Worm (Caenorhabditis elegans) whole organism, early embryonic: ENCODE data around the gene Y57E12AR.1.

Source experiments
- B0310.2 ChIP-seq: sonication (generic microtip); optimal IDR thresholded peaks from 2 replicates; lab custom pipeline; 2016; ENCODE audit warnings: mild to moderate bottlenecking, missing genetic modification characterization, missing compliant biosample characterization
- F13C5.2 ChIP-seq: sonication (generic microtip); optimal IDR thresholded peaks from 2 replicates; lab custom pipeline; 2017; ENCODE audit warnings: mild to moderate bottlenecking, missing genetic modification characterization, inconsistent platforms, missing compliant biosample characterization
- aly-1 ChIP-seq: sonication (generic microtip); optimal IDR thresholded peaks from 2 replicates; lab custom pipeline; 2016; ENCODE audit warnings: missing genetic modification characterization, missing compliant biosample characterization
- ama-1 ChIP-seq: fragments of 150-350 bp; optimal IDR thresholded peaks from 2 replicates; lab custom pipeline; 2014
- ceh-13 ChIP-seq: fragments of 200-800 bp; sonication (Bioruptor generic); optimal IDR thresholded peaks from 2 replicates; lab custom pipeline; 2018; ENCODE audit warnings: mild to moderate bottlenecking, missing genetic modification characterization, missing compliant biosample characterization
- ceh-36 ChIP-seq: sonication (generic microtip); optimal IDR thresholded peaks from 2 replicates; lab custom pipeline; 2016; ENCODE audit warnings: missing genetic modification characterization, inconsistent platforms, missing compliant biosample characterization
- ets-7 ChIP-seq: sonication (generic microtip); optimal IDR thresholded peaks from 2 replicates; lab custom pipeline; 2016; ENCODE audit warnings: missing genotype, missing genetic modification characterization, missing compliant biosample characterization
- flt-1 ChIP-seq: fragments of 200-800 bp; sonication (Bioruptor generic); IDR thresholded peaks from 2 replicates; pipeline ENCODE4 v1.3.6; 2022; ENCODE audit warnings: missing genetic modification characterization, missing compliant biosample characterization
- hmbx-1 ChIP-seq: sonication (generic microtip); optimal IDR thresholded peaks from 2 replicates; lab custom pipeline; 2016; ENCODE audit warnings: mild to moderate bottlenecking, missing genetic modification characterization, missing compliant biosample characterization
- hmg-4 ChIP-seq: fragments of 200-800 bp; sonication (Bioruptor generic); optimal IDR thresholded peaks from 2 replicates; lab custom pipeline; 2018; ENCODE audit warnings: mild to moderate bottlenecking, missing genetic modification characterization, missing compliant biosample characterization
- hnd-1 ChIP-seq: sonication (generic microtip); optimal IDR thresholded peaks from 2 replicates; lab custom pipeline; 2016; ENCODE audit warnings: missing genetic modification characterization, missing compliant biosample characterization
- pes-1 ChIP-seq: fragments of 200-800 bp; sonication (Bioruptor generic); IDR thresholded peaks from 2 replicates; pipeline ENCODE4 v1.3.6; 2022; ENCODE audit warnings: missing genetic modification reagents, missing genetic modification characterization, missing compliant biosample characterization
- scrt-1 ChIP-seq: fragments of 200-800 bp; sonication (Bioruptor generic); IDR thresholded peaks from 2 replicates; pipeline ENCODE4 v1.3.6; 2022; ENCODE audit warnings: missing genetic modification characterization, missing compliant biosample characterization
- sea-1 ChIP-seq: fragments of 200-800 bp; sonication (Bioruptor generic); conservative IDR thresholded peaks from 2 replicates; pipeline ENCODE4 v1.3.6; 2022; ENCODE audit warnings: missing genetic modification characterization, missing compliant biosample characterization
- tbx-11 ChIP-seq: fragments of 200-800 bp; sonication (Bioruptor generic); IDR thresholded peaks from 2 replicates; pipeline ENCODE4 v1.3.6; 2022; ENCODE audit warnings: missing genetic modification characterization, missing compliant biosample characterization
- tbx-37 ChIP-seq: fragments of 200-800 bp; sonication (Bioruptor generic); conservative IDR thresholded peaks from 2 replicates; pipeline ENCODE4 v1.3.6; 2022; ENCODE audit warnings: missing genetic modification reagents, missing genetic modification characterization, missing compliant biosample characterization
- tra-4 ChIP-seq: sonication (generic microtip); optimal IDR thresholded peaks from 2 replicates; lab custom pipeline; 2017; ENCODE audit warnings: missing genetic modification characterization, missing compliant biosample characterization

Y57E12AR.1 gene

DNA sequence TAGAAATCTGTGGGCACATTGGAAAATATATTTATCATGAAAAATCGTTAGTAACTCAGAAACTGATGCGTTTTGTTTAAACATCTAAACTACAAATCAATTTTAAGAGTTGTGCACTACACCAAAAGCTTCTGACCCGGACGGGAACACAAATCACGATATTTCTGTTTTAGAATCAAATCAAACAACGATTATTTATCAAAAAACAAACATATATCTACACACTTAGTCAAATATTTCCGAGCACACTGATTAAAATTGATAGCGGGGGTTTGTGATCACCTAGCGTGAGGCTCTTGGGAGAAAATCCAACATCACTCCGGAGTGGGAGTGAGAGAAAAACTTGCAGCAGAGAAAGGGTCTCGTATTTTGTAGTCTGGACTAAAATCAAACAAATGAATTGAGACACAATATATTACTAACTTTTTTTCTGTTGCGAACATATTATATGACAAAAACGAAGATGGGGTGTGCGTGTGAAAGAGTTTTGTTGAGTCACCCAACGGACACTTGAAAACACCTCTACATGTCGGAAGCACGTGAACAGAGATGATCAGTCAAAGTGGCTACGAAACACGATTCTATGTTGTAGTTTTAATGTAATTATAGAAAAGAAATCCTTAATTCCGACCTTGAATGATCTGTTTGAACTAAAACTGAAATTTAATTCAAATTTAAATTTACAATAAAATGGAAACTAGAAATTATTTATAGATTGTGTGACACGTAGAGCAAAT is 30.3 kb upstream of the Y57E12AR.1 start:
- TF ChIP-seq ceh-13 (GFP tag; lab: Kevin White, UChicago) (no peak), scrt-1 (no peak), sea-1 (GFP tag; lab: Robert Waterston, UW) (no peak), ceh-36 (no peak), hnd-1 (no peak)

DNA sequence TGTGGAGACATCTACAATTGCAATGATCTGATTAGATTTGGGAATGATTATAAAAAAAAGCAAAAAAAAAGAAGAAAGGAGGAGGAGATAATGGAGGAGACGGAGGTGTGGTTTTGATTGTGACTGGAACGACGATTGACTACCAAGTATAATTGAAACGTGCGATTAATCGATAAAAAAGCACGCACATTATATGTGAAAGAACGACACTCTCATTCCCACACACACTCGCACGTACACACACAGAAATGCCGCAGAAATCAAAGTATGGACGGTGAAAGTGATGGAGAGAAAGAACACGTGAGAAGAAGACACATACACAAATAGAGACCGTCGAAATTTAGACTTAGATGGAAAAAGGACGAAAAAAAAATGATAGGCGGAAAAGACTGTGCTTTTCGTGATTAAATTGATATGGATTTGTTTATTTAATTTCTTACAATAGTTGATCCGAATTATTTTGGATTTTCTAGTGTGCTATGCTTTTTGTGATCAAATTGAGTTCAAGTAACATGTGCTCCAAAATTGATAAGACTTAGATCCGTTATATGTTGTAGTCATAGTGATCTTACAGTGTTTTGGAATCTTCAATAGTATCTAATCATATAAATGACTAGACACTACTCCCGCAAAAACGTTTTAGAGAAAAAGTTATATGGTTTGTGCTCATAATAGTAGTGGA is 28.7 kb upstream of the Y57E12AR.1 start, which contains the start of gene nhr-135:
Gene nhr-135, minus strand, starts transcription at position 51 of the 682 bp plus-strand sequence.
- TF ChIP-seq F13C5.2 (tag; lab: Kevin White, UChicago) (no peak), tra-4 (no peak), ets-7 (tag; lab: Kevin White, UChicago) (no peak), sea-1 (GFP tag; lab: Robert Waterston, UW) (no peak), aly-1 (tag; lab: Kevin White, UChicago) (no peak), flt-1 (GFP tag; lab: Robert Waterston, UW) (no peak), hmg-4 (GFP tag; lab: Kevin White, UChicago) (no peak), tbx-11 (no peak), tbx-37 (GFP tag; lab: Robert Waterston, UW) (no peak), B0310.2 (tag; lab: Kevin White, UChicago) (no peak), hnd-1 (no peak), ama-1 (no peak), hmbx-1 (no peak), pes-1 (no peak), ceh-36 (no peak), ceh-13 (GFP tag; lab: Kevin White, UChicago) (no peak)

DNA sequence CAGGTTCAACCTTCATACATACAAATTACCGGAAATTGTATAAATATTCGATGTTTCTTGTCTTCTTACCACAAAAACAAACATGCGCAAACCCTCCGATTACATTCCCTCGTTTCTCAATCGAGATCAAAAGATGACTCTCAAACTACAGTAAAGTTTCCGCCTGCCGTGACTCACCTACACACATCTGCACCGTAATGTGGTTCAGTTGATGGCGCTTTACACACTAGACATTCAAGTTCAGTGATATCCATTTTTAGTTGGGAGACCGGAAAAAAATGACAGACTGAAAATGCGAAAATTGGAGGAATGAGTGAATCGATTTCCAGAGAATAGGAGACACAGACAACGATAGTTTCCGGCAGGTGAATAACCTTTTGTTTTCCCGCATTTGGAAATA is 26.2 kb upstream of the Y57E12AR.1 start, which contains the start of gene nhr-286:
Gene nhr-286, minus strand, starts transcription at position 324 of the 400 bp plus-strand sequence.
- no peak for TF ChIP-seq aly-1 (tag; lab: Kevin White, UChicago)
- TF ChIP-seq ama-1: no peak
- no peak for TF ChIP-seq hmg-4 (GFP tag; lab: Kevin White, UChicago)
- TF ChIP-seq tra-4: no peak
- TF ChIP-seq hnd-1: no peak
- TF ChIP-seq pes-1: no peak
- no peak for TF ChIP-seq F13C5.2 (tag; lab: Kevin White, UChicago)
- TF ChIP-seq B0310.2 (tag; lab: Kevin White, UChicago): no peak
- TF ChIP-seq ceh-36: no peak
- no peak for TF ChIP-seq ceh-13 (GFP tag; lab: Kevin White, UChicago)
- TF ChIP-seq flt-1 (GFP tag; lab: Robert Waterston, UW): no peak
- TF ChIP-seq tbx-37 (GFP tag; lab: Robert Waterston, UW): no peak
- no peak for TF ChIP-seq sea-1 (GFP tag; lab: Robert Waterston, UW)

- TF ChIP-seq sea-1 (GFP tag; lab: Robert Waterston, UW) (no peak), hmbx-1 (no peak), aly-1 (tag; lab: Kevin White, UChicago) (no peak), B0310.2 (tag; lab: Kevin White, UChicago) (no peak), F13C5.2 (tag; lab: Kevin White, UChicago) (no peak)
These were observed 24.1 kb upstream of the Y57E12AR.1 start for ce11 chrV:7089217-7089616.

DNA sequence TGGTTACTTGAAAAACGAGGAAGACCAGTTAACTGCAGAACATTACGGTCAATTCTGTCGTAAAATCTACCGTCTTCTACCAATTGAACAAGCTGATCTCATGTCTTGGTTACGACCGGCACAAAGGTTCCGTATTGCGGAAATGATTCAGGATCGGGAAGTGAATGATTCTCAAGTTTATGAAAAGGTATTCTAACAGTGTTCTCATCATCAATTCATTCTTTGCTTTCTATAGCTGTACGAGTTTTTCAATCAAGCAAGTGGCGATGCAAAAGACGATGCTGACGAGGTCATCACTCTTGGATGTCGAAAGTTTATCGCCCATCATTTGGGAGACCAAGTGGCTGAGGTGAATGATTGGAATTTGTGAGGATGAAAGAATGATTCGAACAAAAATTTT is 22.2 kb upstream of the Y57E12AR.1 start:
- TF ChIP-seq ceh-36 (no peak), B0310.2 (tag; lab: Kevin White, UChicago) (no peak), hnd-1 (no peak), tbx-11 (no peak), hmg-4 (GFP tag; lab: Kevin White, UChicago) (no peak)

DNA sequence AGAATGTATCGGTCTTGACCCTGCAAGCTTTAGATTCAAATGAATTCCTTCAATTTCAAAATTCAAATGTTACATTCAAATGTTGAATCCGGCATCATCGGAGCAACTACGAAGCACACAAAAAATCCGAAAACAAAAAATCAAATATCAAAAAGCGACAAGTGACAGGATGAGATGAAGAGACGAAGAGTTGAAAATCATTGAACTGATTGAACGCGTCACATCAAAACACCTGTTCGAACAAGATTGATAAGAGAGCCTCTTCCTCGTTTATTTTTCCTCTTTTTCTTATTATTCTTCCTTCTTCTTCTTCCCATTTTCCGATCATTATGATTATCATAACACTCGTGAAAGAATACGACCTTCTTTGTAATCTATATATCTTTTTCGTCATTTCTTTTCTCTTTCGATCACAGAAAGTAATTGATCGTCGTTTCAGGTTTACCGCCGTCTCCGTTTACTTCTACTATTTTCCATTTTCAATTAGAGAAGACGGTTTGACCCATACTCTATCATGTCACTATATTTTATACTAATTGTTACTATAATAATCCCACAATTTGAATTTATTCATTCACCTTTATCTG is 20.5 kb upstream of the Y57E12AR.1 start, which contains the start of gene VC5.2:
Gene VC5.2, plus strand, starts transcription at position 439 of the 587 bp plus-strand sequence.
- TF ChIP-seq ceh-13 (GFP tag; lab: Kevin White, UChicago) (no peak), hmg-4 (GFP tag; lab: Kevin White, UChicago) (no peak), ama-1 (no peak), pes-1 (no peak), scrt-1 (no peak), flt-1 (GFP tag; lab: Robert Waterston, UW) (no peak), B0310.2 (tag; lab: Kevin White, UChicago) (no peak), aly-1 (tag; lab: Kevin White, UChicago) (no peak), tbx-37 (GFP tag; lab: Robert Waterston, UW) (no peak), ceh-36 (no peak), hnd-1 (no peak), tbx-11 (no peak)

DNA sequence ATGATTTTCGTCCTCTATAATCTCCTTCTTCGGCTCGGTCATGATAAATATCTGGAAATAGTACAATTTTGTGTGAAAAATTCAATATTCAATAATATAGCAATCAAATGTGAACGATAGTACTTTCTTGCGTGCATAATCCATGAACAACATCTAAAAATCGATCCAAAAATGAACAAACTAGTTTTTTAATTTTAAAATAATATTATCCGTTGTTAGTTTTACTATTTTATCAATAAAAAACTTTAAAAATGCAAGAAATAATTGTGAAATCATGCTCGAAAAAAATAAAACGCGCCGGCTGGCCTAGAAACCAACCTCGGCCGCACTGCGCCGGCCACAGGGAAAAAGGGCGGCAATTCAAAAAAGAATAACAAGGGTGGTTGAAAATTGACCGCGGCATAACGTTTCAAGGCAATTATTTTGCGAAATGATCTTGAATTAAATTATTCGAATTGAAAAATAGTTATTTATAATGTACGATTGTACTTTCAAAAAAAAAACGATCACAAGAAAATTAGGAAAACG is 19.6 kb upstream of the Y57E12AR.1 start, which contains the start of gene mys-1:
Gene mys-1, minus strand, starts transcription at position 51 of the 528 bp plus-strand sequence.
- TF ChIP-seq ceh-36 (no peak), F13C5.2 (tag; lab: Kevin White, UChicago) (peak; percentile 39), tbx-37 (GFP tag; lab: Robert Waterston, UW) (peak; percentile 67), hmg-4 (GFP tag; lab: Kevin White, UChicago) (peak; percentile 43), ceh-13 (GFP tag; lab: Kevin White, UChicago) (no peak)
